Worm (Caenorhabditis elegans) whole organism, L3 larva: ENCODE data around the gene gst-30.

Experiments used
- ama-1 ChIP-seq: fragments of 150-350 bp; optimal IDR thresholded peaks from 2 replicates; lab custom pipeline; 2018
- fkh-10 ChIP-seq: sonication (generic microtip); optimal IDR thresholded peaks from 2 replicates; lab custom pipeline; 2017; ENCODE audit warnings: missing biosample characterization, missing genetic modification reagents, missing genetic modification characterization
- mdl-1 ChIP-seq: fragments of 150-350 bp; optimal IDR thresholded peaks from 2 replicates; lab custom pipeline; 2014; ENCODE audit warnings: missing biosample characterization, missing genetic modification characterization
- nhr-23 ChIP-seq: fragments of 150-350 bp; optimal IDR thresholded peaks from 2 replicates; lab custom pipeline; 2014; ENCODE audit warnings: missing biosample characterization, missing genetic modification reagents, missing genetic modification characterization
- nhr-25 ChIP-seq: sonication (generic microtip); optimal IDR thresholded peaks from 2 replicates; lab custom pipeline; 2017; ENCODE audit warnings: missing biosample characterization, missing genetic modification characterization
- snpc-4 ChIP-seq: fragments of 150-350 bp; optimal IDR thresholded peaks from 2 replicates; lab custom pipeline; 2014; ENCODE audit warnings: missing biosample characterization, missing genetic modification characterization
- unc-62 ChIP-seq: fragments of 150-350 bp; sonication (generic microtip); optimal IDR thresholded peaks from 4 replicates; lab custom pipeline; 2014; ENCODE audit warnings: missing biosample characterization, missing genetic modification reagents, missing genetic modification characterization

DNA sequence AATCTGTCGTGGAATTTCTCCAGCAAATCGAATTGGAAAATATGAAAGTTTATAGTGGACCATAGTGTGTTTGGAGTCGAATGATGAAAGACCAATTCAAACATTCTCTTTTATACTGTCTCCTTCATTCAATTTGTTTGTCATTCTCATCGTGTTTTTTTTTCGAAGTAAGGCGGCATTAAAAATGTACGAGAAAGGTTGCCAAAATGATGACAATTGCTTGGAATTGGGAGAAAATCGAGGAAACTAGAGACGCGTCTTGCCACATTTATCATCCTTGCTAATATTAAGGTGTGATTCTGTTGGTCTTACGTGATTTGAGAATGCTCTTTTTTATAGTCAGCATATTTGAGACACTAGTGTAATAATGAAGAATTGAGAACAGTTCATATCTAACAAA is at the start of gene gst-30:
- TF ChIP-seq snpc-4 (tag; lab: Kevin White, UChicago): no peak
- TF ChIP-seq nhr-23 (tag; lab: Kevin White, UChicago): no peak
- no peak for TF ChIP-seq fkh-10 (GFP tag; lab: Kevin White, UChicago)
- no peak for TF ChIP-seq nhr-25 (tag; lab: Kevin White, UChicago)
- no peak for TF ChIP-seq mdl-1 (tag; lab: Kevin White, UChicago)
- no peak for TF ChIP-seq unc-62
- TF ChIP-seq ama-1: no peak
